Worm (Caenorhabditis elegans): Measurements from ENCODE around the gene immp-2.

Gene immp-2

DNA sequence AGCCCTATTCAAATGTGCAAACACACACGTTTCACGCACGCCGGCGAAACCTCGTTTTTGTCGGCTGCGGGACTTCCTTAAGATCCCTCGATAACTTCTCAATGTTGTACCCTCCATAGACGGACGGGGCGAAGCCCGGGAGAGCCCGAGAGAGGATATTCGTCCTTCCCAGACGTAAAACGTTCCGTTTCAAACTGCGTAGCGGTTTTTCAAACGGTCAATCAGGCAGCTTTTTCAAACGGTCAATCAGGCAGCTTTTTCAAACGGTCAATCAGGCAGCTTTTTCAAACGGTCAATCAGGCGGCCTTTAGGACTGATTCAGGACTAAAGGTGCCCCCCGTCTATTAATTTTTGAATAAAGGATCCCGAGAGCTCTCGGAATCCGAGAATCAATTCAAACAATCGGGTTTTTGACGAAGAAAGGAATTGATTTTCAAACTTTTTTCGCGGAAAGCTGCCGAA lies 14.4 kb downstream of the immp-2 start:
- peak; percentile 75 for TF ChIP-seq attf-3 (GFP tag; conservative IDR thresholded peaks at IDR 0.05)
- peak; percentile 52 for TF ChIP-seq xnd-1 (tag; optimal IDR thresholded peaks at IDR 0.05)
- peak; percentile 91 for TF ChIP-seq hrde-1 (tag; optimal IDR thresholded peaks at IDR 0.05; ENCODE audit: borderline replicate concordance)
- TF ChIP-seq hmg-20 (GFP tag; IDR thresholded peaks at IDR 0.05): peak; percentile 63; the same call in 1 of the 2 replicates
- TF ChIP-seq snpc-3.4 (tag; optimal IDR thresholded peaks at IDR 0.05): peak; percentile 98
- TF ChIP-seq ceh-40 (GFP tag; IDR thresholded peaks at IDR 0.05): no peak
- peak; percentile 89 for TF ChIP-seq madf-3 (GFP tag; IDR thresholded peaks at IDR 0.05)
- TF ChIP-seq F39B2.1 (GFP tag; IDR thresholded peaks at IDR 0.05): no peak
- TF ChIP-seq hmg-1.2 (GFP tag; IDR thresholded peaks at IDR 0.05): peak; percentile 92
- TF ChIP-seq ztf-18 (tag; optimal IDR thresholded peaks at IDR 0.05): peak; percentile 39
- TF ChIP-seq madf-10 (tag; optimal IDR thresholded peaks at IDR 0.05): no peak
- no peak for TF ChIP-seq nhr-80 (tag; optimal IDR thresholded peaks at IDR 0.05)
- no peak for TF ChIP-seq F57A8.1 (GFP tag; optimal IDR thresholded peaks at IDR 0.05)
- peak; percentile 64; the same call in 1 of the 2 replicates for TF ChIP-seq egl-44 (GFP tag; IDR thresholded peaks at IDR 0.05)
- no peak for TF ChIP-seq ccch-3 (GFP tag; optimal IDR thresholded peaks at IDR 0.05)
- TF ChIP-seq nfyb-1 (GFP tag; IDR thresholded peaks at IDR 0.05): no peak; the same call in none of the 2 replicates
- peak; percentile 96 for TF ChIP-seq pbrm-1 (GFP tag; IDR thresholded peaks at IDR 0.05)
- no peak for TF ChIP-seq nhr-27 (tag; optimal IDR thresholded peaks at IDR 0.05)
- TF ChIP-seq efl-1 (GFP tag; optimal IDR thresholded peaks at IDR 0.05): peak; percentile 62
- no peak for TF ChIP-seq F55B11.4 (tag; optimal IDR thresholded peaks at IDR 0.05; ENCODE audit: borderline replicate concordance, insufficient read depth)
- TF ChIP-seq somi-1 (GFP tag; optimal IDR thresholded peaks at IDR 0.05): peak; percentile 50
- peak; percentile 87; the same call in 1 of the 2 replicates for TF ChIP-seq aptf-3 (GFP tag; IDR thresholded peaks at IDR 0.05)
- peak; percentile 24 for TF ChIP-seq B0261.1 (tag; optimal IDR thresholded peaks at IDR 0.05)
- TF ChIP-seq lsl-1 (GFP tag; optimal IDR thresholded peaks at IDR 0.05): peak; percentile 85
- peak; percentile 100 for TF ChIP-seq D2030.7 (GFP tag; IDR thresholded peaks at IDR 0.05)
- TF ChIP-seq lsy-27 (tag; optimal IDR thresholded peaks at IDR 0.05; ENCODE audit: borderline replicate concordance, insufficient read depth): peak; percentile 49
- peak; percentile 85 for TF ChIP-seq ama-1 (optimal IDR thresholded peaks at IDR 0.05)
- peak in 1 of 2 experiments; percentile 91 for TF ChIP-seq ama-1 (GFP tag; optimal IDR thresholded peaks at IDR 0.05)
- TF ChIP-seq dpff-1 (tag; optimal IDR thresholded peaks at IDR 0.05): peak; percentile 83
- TF ChIP-seq attf-6 (GFP tag; IDR thresholded peaks at IDR 0.05): peak; percentile 96
- TF ChIP-seq gei-17 (GFP tag; optimal IDR thresholded peaks at IDR 0.05): no peak
- TF ChIP-seq let-607 (tag; optimal IDR thresholded peaks at IDR 0.05): peak in 1 of 2 experiments; percentile 45
- peak; percentile 98 for TF ChIP-seq F49E8.2 (tag; optimal IDR thresholded peaks at IDR 0.05; ENCODE audit: insufficient read depth)
- TF ChIP-seq him-1 (tag; optimal IDR thresholded peaks at IDR 0.05): peak; percentile 80
- peak; percentile 80 for TF ChIP-seq tbp1 (GFP tag; optimal IDR thresholded peaks at IDR 0.05)
- peak; percentile 35; the same call in 1 of the 2 replicates for TF ChIP-seq egrh-3 (GFP tag; IDR thresholded peaks at IDR 0.05)
- TF ChIP-seq unc-130 (GFP tag; optimal IDR thresholded peaks at IDR 0.05): peak; percentile 76
- peak; percentile 80 for TF ChIP-seq hsf-1 (GFP tag; IDR thresholded peaks at IDR 0.05)
- TF ChIP-seq mcd-1 (GFP tag; IDR thresholded peaks at IDR 0.05): peak; percentile 89
- TF ChIP-seq ceh-58 (GFP tag; IDR thresholded peaks at IDR 0.05): 0 out of 2 replicates have a peak, but pooled peaks have one; percentile 52
- peak; percentile 6 for TF ChIP-seq hlh-12 (tag; optimal IDR thresholded peaks at IDR 0.05)
- TF ChIP-seq F57C9.4 (tag; optimal IDR thresholded peaks at IDR 0.05): no peak
- peak; percentile 20 to 80 for TF ChIP-seq rec-8 (tag; optimal IDR thresholded peaks at IDR 0.05)
- peak; percentile 89 for TF ChIP-seq madf-6 (GFP tag; IDR thresholded peaks at IDR 0.05)
- peak; percentile 69 for TF ChIP-seq repo-1 (tag; optimal IDR thresholded peaks at IDR 0.05)
- TF ChIP-seq chd-7 (tag; optimal IDR thresholded peaks at IDR 0.05): peak; percentile 39
- no peak for TF ChIP-seq C06A6.2 (GFP tag; conservative IDR thresholded peaks at IDR 0.05)
- TF ChIP-seq let-526 (GFP tag; IDR thresholded peaks at IDR 0.05): no peak
